Fruit fly (Drosophila melanogaster): ENCODE data around the gene CG43322.
A peak's percentile ranks its signal among the peaks of the same experiment; 100 is the strongest.

CG43322 gene

dm6 chr2L:7042150-7042811, 29.1 kb downstream of the CG43322 start:
- peak; percentile 33 for TF ChIP-seq CG14711 (tag; optimal IDR thresholded peaks at IDR 0.05)
- no peak for TF ChIP-seq cnc (optimal IDR thresholded peaks at IDR 0.05)
- peak; percentile 81 for TF ChIP-seq bab1 (GFP tag; optimal IDR thresholded peaks at IDR 0.05)
- TF ChIP-seq tj (GFP tag; optimal IDR thresholded peaks at IDR 0.05) = peak; percentile 65
- peak; percentile 96 for TF ChIP-seq Mnt (GFP tag; optimal IDR thresholded peaks at IDR 0.05)
- TF ChIP-seq pad (GFP tag; optimal IDR thresholded peaks at IDR 0.05) = peak; percentile 67
- peak; percentile 57 for TF ChIP-seq CG11617 (GFP tag; optimal IDR thresholded peaks at IDR 0.05)
- peak; percentile 63 for TF ChIP-seq Clk (GFP tag; optimal IDR thresholded peaks at IDR 0.05)
- peak; percentile 11 for TF ChIP-seq Hr96 (GFP tag; optimal IDR thresholded peaks at IDR 0.05)
- no peak for TF ChIP-seq CG5204 (GFP tag; optimal IDR thresholded peaks at IDR 0.05)
- TF ChIP-seq CG7045 (GFP tag; optimal IDR thresholded peaks at IDR 0.05) = peak; percentile 40
- no peak for TF ChIP-seq toe (GFP tag; optimal IDR thresholded peaks at IDR 0.05)
- TF ChIP-seq CG7101 (tag; optimal IDR thresholded peaks at IDR 0.05) = peak; percentile 78
- peak; percentile 59 for TF ChIP-seq ovo (GFP tag; optimal IDR thresholded peaks at IDR 0.05)
- TF ChIP-seq CG12768 (GFP tag; optimal IDR thresholded peaks at IDR 0.05) = peak; percentile 4
- TF ChIP-seq kay (GFP tag; ENCODE audit: borderline replicate concordance) = no peak
- TF ChIP-seq CG33017 (tag; optimal IDR thresholded peaks at IDR 0.05) = peak; percentile 20
- peak; percentile 84 for TF ChIP-seq cic (GFP tag; optimal IDR thresholded peaks at IDR 0.05)
- peak; percentile 92 for TF ChIP-seq Crg-1 (GFP tag; optimal IDR thresholded peaks at IDR 0.05)
- peak; percentile 74 for TF ChIP-seq CG1620 (GFP tag; optimal IDR thresholded peaks at IDR 0.05)

dm6 chr2L:7043039-7043905, 30.1 kb downstream of the CG43322 start:
- TF ChIP-seq pad (GFP tag; optimal IDR thresholded peaks at IDR 0.05) (no peak), CG33017 (tag; optimal IDR thresholded peaks at IDR 0.05) (no peak), ovo (GFP tag; optimal IDR thresholded peaks at IDR 0.05) (peak; percentile 38), Hr96 (GFP tag; optimal IDR thresholded peaks at IDR 0.05) (no peak), Mnt (GFP tag; optimal IDR thresholded peaks at IDR 0.05) (peak; percentile 26), CG7045 (GFP tag; optimal IDR thresholded peaks at IDR 0.05) (no peak), kay (GFP tag; ENCODE audit: borderline replicate concordance) (no peak)

- no peak for TF ChIP-seq pad (GFP tag; optimal IDR thresholded peaks at IDR 0.05)
- peak; percentile 18 for TF ChIP-seq Mnt (GFP tag; optimal IDR thresholded peaks at IDR 0.05)
- no peak for TF ChIP-seq toe (GFP tag; optimal IDR thresholded peaks at IDR 0.05)
- TF ChIP-seq ovo (GFP tag; optimal IDR thresholded peaks at IDR 0.05) = peak; percentile 56
- no peak for TF ChIP-seq CG7045 (GFP tag; optimal IDR thresholded peaks at IDR 0.05)
- TF ChIP-seq bab1 (GFP tag; optimal IDR thresholded peaks at IDR 0.05) = no peak
- no peak for TF ChIP-seq CG1620 (GFP tag; optimal IDR thresholded peaks at IDR 0.05)
- no peak for TF ChIP-seq Hr96 (GFP tag; optimal IDR thresholded peaks at IDR 0.05)
- TF ChIP-seq kay (GFP tag; ENCODE audit: borderline replicate concordance) = no peak
- peak; percentile 14 for TF ChIP-seq CG11617 (GFP tag; optimal IDR thresholded peaks at IDR 0.05)
- no peak for TF ChIP-seq CG33017 (tag; optimal IDR thresholded peaks at IDR 0.05)
- peak; percentile 9 for TF ChIP-seq CG5204 (GFP tag; optimal IDR thresholded peaks at IDR 0.05)
- TF ChIP-seq cnc (optimal IDR thresholded peaks at IDR 0.05) = no peak
- no peak for TF ChIP-seq CG12768 (GFP tag; optimal IDR thresholded peaks at IDR 0.05)
- TF ChIP-seq Clk (GFP tag; optimal IDR thresholded peaks at IDR 0.05) = no peak
- TF ChIP-seq CG14711 (tag; optimal IDR thresholded peaks at IDR 0.05) = no peak
- no peak for TF ChIP-seq cic (GFP tag; optimal IDR thresholded peaks at IDR 0.05)
- peak; percentile 61 for TF ChIP-seq CG7101 (tag; optimal IDR thresholded peaks at IDR 0.05)
- peak; percentile 1 for TF ChIP-seq tj (GFP tag; optimal IDR thresholded peaks at IDR 0.05)
- peak; percentile 76 for TF ChIP-seq Crg-1 (GFP tag; optimal IDR thresholded peaks at IDR 0.05)
These were observed 34.5 kb downstream of the CG43322 start for dm6 chr2L:7047703-7048102.

- TF ChIP-seq cnc (optimal IDR thresholded peaks at IDR 0.05) (no peak), kay (GFP tag; ENCODE audit: borderline replicate concordance) (peak; percentile 85), Clk (GFP tag; optimal IDR thresholded peaks at IDR 0.05) (no peak), ovo (GFP tag; optimal IDR thresholded peaks at IDR 0.05) (peak; percentile 21), CG12768 (GFP tag; optimal IDR thresholded peaks at IDR 0.05) (peak; percentile 81), CG11617 (GFP tag; optimal IDR thresholded peaks at IDR 0.05) (peak; percentile 46), CG7101 (tag; optimal IDR thresholded peaks at IDR 0.05) (peak; percentile 45), cic (GFP tag; optimal IDR thresholded peaks at IDR 0.05) (peak; percentile 97), tj (GFP tag; optimal IDR thresholded peaks at IDR 0.05) (peak; percentile 55), pad (GFP tag; optimal IDR thresholded peaks at IDR 0.05) (peak; percentile 9), CG1620 (GFP tag; optimal IDR thresholded peaks at IDR 0.05) (no peak), CG33017 (tag; optimal IDR thresholded peaks at IDR 0.05) (peak; percentile 58), Hr96 (GFP tag; optimal IDR thresholded peaks at IDR 0.05) (peak; percentile 59), toe (GFP tag; optimal IDR thresholded peaks at IDR 0.05) (peak; percentile 55), CG7045 (GFP tag; optimal IDR thresholded peaks at IDR 0.05) (peak; percentile 10), Mnt (GFP tag; optimal IDR thresholded peaks at IDR 0.05) (peak; percentile 73), Crg-1 (GFP tag; optimal IDR thresholded peaks at IDR 0.05) (no peak), CG5204 (GFP tag; optimal IDR thresholded peaks at IDR 0.05) (no peak), CG14711 (tag; optimal IDR thresholded peaks at IDR 0.05) (peak; percentile 43), bab1 (GFP tag; optimal IDR thresholded peaks at IDR 0.05) (peak; percentile 55)
These were observed 35.9 kb downstream of the CG43322 start for dm6 chr2L:7049009-7049647.
